Worm (Caenorhabditis elegans) whole organism, midembryonic: Measurements from ENCODE around the gene mxl-3.

Experiments
- T22C8.4 ChIP-seq: fragments of 200-800 bp; sonication (Bioruptor generic); IDR thresholded peaks from 2 replicates; pipeline ENCODE4 v1.3.6; 2022; ENCODE audit warnings: missing genetic modification characterization, missing compliant biosample characterization
- cog-1 ChIP-seq: sonication (generic microtip); optimal IDR thresholded peaks from 2 replicates; lab custom pipeline; 2016; ENCODE audit warnings: missing genetic modification characterization, missing compliant biosample characterization
- flt-1 ChIP-seq: fragments of 200-800 bp; sonication (Bioruptor generic); IDR thresholded peaks from 2 replicates; pipeline ENCODE4 v1.3.6; 2022; ENCODE audit warnings: missing genetic modification characterization, missing compliant biosample characterization
- klf-2 ChIP-seq: fragments of 200-800 bp; sonication (Bioruptor generic); conservative IDR thresholded peaks from 2 replicates; pipeline ENCODE4 v1.3.6; 2022; ENCODE audit warnings: missing genetic modification reagents, missing genetic modification characterization, missing compliant biosample characterization
- med-1 ChIP-seq: sonication (generic microtip); optimal IDR thresholded peaks from 2 replicates; lab custom pipeline; 2017; ENCODE audit warnings: missing genetic modification characterization, mild to moderate bottlenecking, missing compliant biosample characterization, antibody characterized with exemption, missing genetic modification reagents; ENCODE audit not compliant: insufficient read depth
- ref-1 ChIP-seq: fragments of 200-800 bp; sonication (Bioruptor generic); conservative IDR thresholded peaks from 2 replicates; pipeline ENCODE4 v1.3.6; 2022; ENCODE audit warnings: missing genetic modification reagents, missing genetic modification characterization, missing compliant biosample characterization
- tab-1 ChIP-seq: fragments of 200-800 bp; sonication (Bioruptor generic); IDR thresholded peaks from 2 replicates; pipeline ENCODE4 v1.3.6; 2022; ENCODE audit warnings: missing genetic modification characterization, missing compliant biosample characterization
- ztf-23 ChIP-seq: fragments of 200-800 bp; sonication (Bioruptor generic); IDR thresholded peaks from 2 replicates; pipeline ENCODE4 v1.3.6; 2022; ENCODE audit warnings: missing genetic modification reagents, missing genetic modification characterization, missing compliant biosample characterization
- ztf-29 ChIP-seq: fragments of 200-800 bp; sonication (Bioruptor generic); IDR thresholded peaks from 2 replicates; pipeline ENCODE4 v1.3.6; 2022; ENCODE audit warnings: missing genetic modification reagents, missing genetic modification characterization, missing compliant biosample characterization

The mxl-3 gene

DNA sequence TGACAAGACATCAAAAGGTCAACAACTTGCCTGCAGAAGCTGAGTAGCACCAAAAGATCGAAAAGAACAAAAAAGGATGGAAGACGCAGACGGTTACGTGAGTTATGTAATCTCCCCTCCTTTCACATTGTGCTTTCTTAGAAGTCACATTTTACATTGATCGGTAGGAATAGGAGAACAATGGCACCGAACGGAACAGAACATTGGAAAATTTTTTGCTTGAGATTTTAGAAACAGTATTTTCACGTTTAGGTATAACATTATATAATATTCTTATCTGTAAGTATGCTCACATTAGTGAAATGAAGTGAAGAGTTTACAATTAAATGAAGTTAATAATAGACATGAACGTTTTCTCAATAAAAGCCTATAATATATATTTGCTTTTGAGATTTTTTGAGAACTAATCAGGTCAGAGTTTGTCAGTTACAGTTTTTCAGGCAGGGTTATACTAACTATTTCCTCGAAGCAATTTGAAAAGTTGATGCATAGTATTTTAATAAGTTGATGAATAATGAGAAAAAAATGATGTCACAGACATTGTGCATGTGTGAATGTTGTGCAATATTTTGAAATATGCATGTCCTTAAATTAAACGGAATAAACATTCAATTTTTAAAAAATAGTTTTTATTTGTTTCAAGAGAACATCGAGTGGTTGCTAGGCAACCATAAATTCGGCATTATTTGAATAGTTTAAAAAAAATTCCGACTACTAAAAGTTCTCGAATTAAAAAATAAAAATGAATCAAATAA is 30.6 kb upstream of the mxl-3 start:
- TF ChIP-seq ztf-23 (GFP tag; lab: Robert Waterston, UW) (no peak), klf-2 (GFP tag; lab: Robert Waterston, UW) (no peak), T22C8.4 (GFP tag; lab: Robert Waterston, UW) (no peak), cog-1 (tag; lab: Kevin White, UChicago) (no peak), flt-1 (GFP tag; lab: Robert Waterston, UW) (no peak), med-1 (GFP tag; lab: Kevin White, UChicago) (no peak), ref-1 (GFP tag; lab: Robert Waterston, UW) (no peak), tab-1 (GFP tag; lab: Robert Waterston, UW) (no peak), ztf-29 (GFP tag; lab: Robert Waterston, UW) (no peak)

- TF ChIP-seq med-1 (GFP tag; lab: Kevin White, UChicago) = no peak
- no peak for TF ChIP-seq flt-1 (GFP tag; lab: Robert Waterston, UW)
- no peak for TF ChIP-seq klf-2 (GFP tag; lab: Robert Waterston, UW)
- no peak for TF ChIP-seq ztf-29 (GFP tag; lab: Robert Waterston, UW)
- TF ChIP-seq T22C8.4 (GFP tag; lab: Robert Waterston, UW) = no peak
- TF ChIP-seq cog-1 (tag; lab: Kevin White, UChicago) = no peak
- TF ChIP-seq tab-1 (GFP tag; lab: Robert Waterston, UW) = no peak
- TF ChIP-seq ztf-23 (GFP tag; lab: Robert Waterston, UW) = no peak
- no peak for TF ChIP-seq ref-1 (GFP tag; lab: Robert Waterston, UW)
These were observed 28.5 kb upstream of the mxl-3 start for ce11 chrX:13379072-13379471.

ce11 chrX:13376851-13377250 is 26.2 kb upstream of the mxl-3 start, which contains the start of the genes C49F8.14 and gem-1:
C49F8.14 (minus strand) TSS chrX:13376949.
gem-1 (minus strand) TSS chrX:13376992.
- TF ChIP-seq tab-1 (GFP tag; lab: Robert Waterston, UW) (no peak), cog-1 (tag; lab: Kevin White, UChicago) (no peak), ztf-29 (GFP tag; lab: Robert Waterston, UW) (no peak), med-1 (GFP tag; lab: Kevin White, UChicago) (no peak), klf-2 (GFP tag; lab: Robert Waterston, UW) (no peak), ref-1 (GFP tag; lab: Robert Waterston, UW) (no peak), flt-1 (GFP tag; lab: Robert Waterston, UW) (no peak), T22C8.4 (GFP tag; lab: Robert Waterston, UW) (no peak), ztf-23 (GFP tag; lab: Robert Waterston, UW) (no peak)

DNA sequence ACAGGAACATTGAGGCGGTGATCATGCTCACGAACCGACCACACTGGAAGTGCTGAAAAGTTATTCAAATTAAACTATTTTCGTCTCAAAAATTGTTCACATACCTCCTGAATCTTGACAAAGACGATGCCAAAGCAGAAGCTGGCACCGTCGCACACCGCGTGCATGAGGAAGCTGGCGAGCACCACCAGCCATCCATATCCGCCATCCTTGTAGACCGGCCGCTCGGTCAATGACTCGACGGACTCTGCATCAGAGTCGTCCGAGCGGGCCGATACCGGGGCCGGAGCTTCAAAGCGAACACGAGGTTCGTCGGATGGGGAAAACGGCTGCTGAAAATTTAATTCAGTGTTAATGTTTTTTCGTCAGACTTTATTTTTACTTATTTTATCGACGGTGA is 25.6 kb upstream of the mxl-3 start:
- no peak for TF ChIP-seq cog-1 (tag; lab: Kevin White, UChicago)
- TF ChIP-seq ref-1 (GFP tag; lab: Robert Waterston, UW) = no peak
- no peak for TF ChIP-seq klf-2 (GFP tag; lab: Robert Waterston, UW)
- no peak for TF ChIP-seq flt-1 (GFP tag; lab: Robert Waterston, UW)
- TF ChIP-seq tab-1 (GFP tag; lab: Robert Waterston, UW) = no peak
- TF ChIP-seq ztf-29 (GFP tag; lab: Robert Waterston, UW) = no peak
- TF ChIP-seq med-1 (GFP tag; lab: Kevin White, UChicago) = no peak
- TF ChIP-seq ztf-23 (GFP tag; lab: Robert Waterston, UW) = no peak
- TF ChIP-seq T22C8.4 (GFP tag; lab: Robert Waterston, UW) = no peak

- TF ChIP-seq cog-1 (tag; lab: Kevin White, UChicago) (no peak), flt-1 (GFP tag; lab: Robert Waterston, UW) (no peak), T22C8.4 (GFP tag; lab: Robert Waterston, UW) (no peak), tab-1 (GFP tag; lab: Robert Waterston, UW) (no peak), med-1 (GFP tag; lab: Kevin White, UChicago) (no peak), ztf-29 (GFP tag; lab: Robert Waterston, UW) (no peak), ztf-23 (GFP tag; lab: Robert Waterston, UW) (no peak), klf-2 (GFP tag; lab: Robert Waterston, UW) (no peak), ref-1 (GFP tag; lab: Robert Waterston, UW) (no peak)
These were observed 17.7 kb upstream of the mxl-3 start for ce11 chrX:13368283-13368682.

DNA sequence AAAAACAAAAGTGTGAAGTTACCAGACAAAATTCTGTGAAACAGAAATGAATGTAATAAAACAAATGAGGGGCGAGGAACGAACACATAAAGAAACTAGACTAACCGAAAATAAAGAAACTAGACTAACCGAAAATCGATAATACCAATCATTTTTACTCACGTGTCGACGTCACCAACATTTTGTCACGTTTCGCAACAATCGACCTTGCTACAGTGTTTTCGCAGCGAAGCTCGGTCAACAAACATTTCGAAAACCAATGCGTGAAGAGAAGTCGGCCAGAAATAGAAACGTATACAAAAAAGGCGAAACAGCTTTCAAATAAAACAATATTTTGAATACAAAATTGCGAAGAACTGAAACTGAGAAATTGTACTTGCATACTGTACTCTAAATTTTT is 16.4 kb upstream of the mxl-3 start:
- TF ChIP-seq med-1 (GFP tag; lab: Kevin White, UChicago) (no peak), ref-1 (GFP tag; lab: Robert Waterston, UW) (no peak), ztf-29 (GFP tag; lab: Robert Waterston, UW) (no peak), T22C8.4 (GFP tag; lab: Robert Waterston, UW) (no peak), cog-1 (tag; lab: Kevin White, UChicago) (no peak), tab-1 (GFP tag; lab: Robert Waterston, UW) (no peak), flt-1 (GFP tag; lab: Robert Waterston, UW) (no peak), klf-2 (GFP tag; lab: Robert Waterston, UW) (no peak), ztf-23 (GFP tag; lab: Robert Waterston, UW) (no peak)

- TF ChIP-seq T22C8.4 (GFP tag; lab: Robert Waterston, UW) = no peak
These were observed 14.3 kb upstream of the mxl-3 start, which contains the start of gene C49F8.1 for ce11 chrX:13364897-13365296. C49F8.1 (minus strand) TSS chrX:13364997.

DNA sequence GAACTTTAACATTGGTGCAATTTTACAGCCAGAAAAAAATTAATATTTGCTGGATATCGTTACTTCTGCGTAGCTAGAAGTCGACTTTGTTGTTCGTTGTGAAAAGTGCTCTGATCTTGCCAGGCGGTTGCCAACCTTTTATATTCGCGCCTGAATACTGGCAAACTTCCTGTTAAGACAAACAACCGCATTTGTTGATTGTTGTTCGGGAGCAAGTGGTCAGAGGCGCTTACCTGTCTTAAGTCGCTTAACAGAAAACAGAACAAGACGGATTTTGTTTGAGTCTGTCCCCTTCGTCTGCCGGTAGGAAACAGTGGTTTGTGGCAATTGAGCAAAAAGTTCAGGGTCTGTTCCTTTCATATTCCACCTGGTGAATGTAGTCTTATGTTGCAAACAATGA is 11.9 kb upstream of the mxl-3 start, which contains the start of gene C49F8.15:
TSS of gene C49F8.15 (minus strand) at position 101 of the 400 bp plus-strand sequence.
- TF ChIP-seq tab-1 (GFP tag; lab: Robert Waterston, UW) (no peak), klf-2 (GFP tag; lab: Robert Waterston, UW) (no peak), ztf-23 (GFP tag; lab: Robert Waterston, UW) (no peak), ztf-29 (GFP tag; lab: Robert Waterston, UW) (no peak)

DNA sequence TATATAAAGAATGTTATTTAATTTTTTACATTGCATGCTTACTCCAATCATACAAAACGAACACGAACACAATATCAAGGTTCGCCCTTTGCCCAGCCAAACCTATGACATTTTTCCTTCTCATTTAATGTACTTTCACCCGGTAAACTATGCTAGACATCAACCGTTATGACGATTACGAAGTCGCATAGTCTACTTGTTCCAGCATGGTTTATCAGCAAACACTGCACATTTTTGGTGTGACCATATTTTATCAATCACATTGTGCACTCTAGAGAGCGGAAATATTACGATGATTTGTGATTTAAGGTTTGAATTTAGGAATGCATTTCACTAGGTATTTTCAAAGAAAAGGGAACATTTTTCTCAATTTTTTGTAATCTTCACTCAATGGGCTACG is 10.0 kb upstream of the mxl-3 start:
- TF ChIP-seq T22C8.4 (GFP tag; lab: Robert Waterston, UW) = no peak
- TF ChIP-seq tab-1 (GFP tag; lab: Robert Waterston, UW) = no peak
- TF ChIP-seq med-1 (GFP tag; lab: Kevin White, UChicago) = no peak
- TF ChIP-seq ztf-29 (GFP tag; lab: Robert Waterston, UW) = no peak
- no peak for TF ChIP-seq ztf-23 (GFP tag; lab: Robert Waterston, UW)
- TF ChIP-seq cog-1 (tag; lab: Kevin White, UChicago) = no peak
- TF ChIP-seq flt-1 (GFP tag; lab: Robert Waterston, UW) = no peak
- no peak for TF ChIP-seq klf-2 (GFP tag; lab: Robert Waterston, UW)
- TF ChIP-seq ref-1 (GFP tag; lab: Robert Waterston, UW) = no peak
